Worm (Caenorhabditis elegans): ENCODE results near the gene nrx-1.

nrx-1 gene

ce11 chrV:10834682-10835219, 9.9 kb downstream of the nrx-1 start:
- no peak for TF ChIP-seq ztf-11 (tag; optimal IDR thresholded peaks at IDR 0.05)
- TF ChIP-seq egl-5 (tag; optimal IDR thresholded peaks at IDR 0.05): peak; percentile 53
- no peak for TF ChIP-seq pqm-1 (tag; optimal IDR thresholded peaks at IDR 0.05)
- TF ChIP-seq elt-1 (tag; optimal IDR thresholded peaks at IDR 0.05): no peak
- TF ChIP-seq ceh-28 (tag; optimal IDR thresholded peaks at IDR 0.05): no peak
- no peak for TF ChIP-seq fkh-10 (GFP tag; optimal IDR thresholded peaks at IDR 0.05)
- TF ChIP-seq nhr-77 (tag; optimal IDR thresholded peaks at IDR 0.05): no peak
- peak; percentile 11 for TF ChIP-seq nfya-1 (tag; optimal IDR thresholded peaks at IDR 0.05; ENCODE audit: insufficient read depth)
- no peak for TF ChIP-seq pha-4 (tag; optimal IDR thresholded peaks at IDR 0.05)

- TF ChIP-seq nfya-1 (tag; optimal IDR thresholded peaks at IDR 0.05; ENCODE audit: insufficient read depth) (no peak), zag-1 (tag; optimal IDR thresholded peaks at IDR 0.05) (no peak), lin-39 (tag; optimal IDR thresholded peaks at IDR 0.05) (peak; percentile 39), pqm-1 (tag; optimal IDR thresholded peaks at IDR 0.05) (no peak)
Measured at ce11 chrV:10838204-10838603, 13.4 kb downstream of the nrx-1 start.

- TF ChIP-seq nhr-67 (tag; optimal IDR thresholded peaks at IDR 0.05) (no peak), ztf-11 (tag; optimal IDR thresholded peaks at IDR 0.05) (no peak), fkh-10 (GFP tag; optimal IDR thresholded peaks at IDR 0.05) (no peak)
Measured at ce11 chrV:10839398-10839797, 14.6 kb downstream of the nrx-1 start.

ce11 chrV:10846893-10847292, 22.1 kb downstream of the nrx-1 start, which contains the start of gene C29A12.6:
C29A12.6 (plus strand) TSS chrV:10847193.
- no peak for TF ChIP-seq sea-2 (GFP tag; optimal IDR thresholded peaks at IDR 0.05)

- TF ChIP-seq tbx-2 (tag; optimal IDR thresholded peaks at IDR 0.05) (no peak), ceh-28 (tag; optimal IDR thresholded peaks at IDR 0.05) (no peak), nhr-237 (tag; optimal IDR thresholded peaks at IDR 0.05) (no peak), ama-1 (optimal IDR thresholded peaks at IDR 0.05) (no peak), sea-2 (GFP tag; optimal IDR thresholded peaks at IDR 0.05) (no peak), ceh-82 (tag; optimal IDR thresholded peaks at IDR 0.05) (no peak), nhr-25 (tag; optimal IDR thresholded peaks at IDR 0.05) (no peak), eor-1 (tag; optimal IDR thresholded peaks at IDR 0.05) (no peak), nfya-1 (tag; optimal IDR thresholded peaks at IDR 0.05; ENCODE audit: insufficient read depth) (no peak)
Measured at ce11 chrV:10854197-10854596, 29.4 kb downstream of the nrx-1 start.

ce11 chrV:10855363-10855762, 30.6 kb downstream of the nrx-1 start:
- no peak for TF ChIP-seq elt-3 (tag; optimal IDR thresholded peaks at IDR 0.05)
- peak; percentile 35 for TF ChIP-seq egl-27 (tag; optimal IDR thresholded peaks at IDR 0.05)
- TF ChIP-seq ceh-82 (tag; optimal IDR thresholded peaks at IDR 0.05): no peak
- TF ChIP-seq pha-4 (tag; optimal IDR thresholded peaks at IDR 0.05): peak; percentile 26
- TF ChIP-seq fos-1 (tag; optimal IDR thresholded peaks at IDR 0.05): no peak
- peak; percentile 68 for TF ChIP-seq jun-1 (tag; optimal IDR thresholded peaks at IDR 0.05)
- no peak for TF ChIP-seq aly-2 (tag; optimal IDR thresholded peaks at IDR 0.05)
- TF ChIP-seq nfya-1 (tag; optimal IDR thresholded peaks at IDR 0.05; ENCODE audit: insufficient read depth): peak; percentile 1
- peak; percentile 91 for TF ChIP-seq elt-2 (tag; optimal IDR thresholded peaks at IDR 0.05)
- no peak for TF ChIP-seq ztf-11 (tag; optimal IDR thresholded peaks at IDR 0.05)
- TF ChIP-seq pqm-1 (tag; optimal IDR thresholded peaks at IDR 0.05): peak; percentile 94
- no peak for TF ChIP-seq ZK546.5 (tag; optimal IDR thresholded peaks at IDR 0.05)

ce11 chrV:10856901-10857637, 32.3 kb downstream of the nrx-1 start:
- TF ChIP-seq ceh-28 (tag; optimal IDR thresholded peaks at IDR 0.05): no peak
- no peak for TF ChIP-seq tbx-2 (tag; optimal IDR thresholded peaks at IDR 0.05)
- TF ChIP-seq nhr-76 (tag; optimal IDR thresholded peaks at IDR 0.05): no peak
- no peak for TF ChIP-seq egl-5 (tag; optimal IDR thresholded peaks at IDR 0.05)
- TF ChIP-seq elt-1 (tag; optimal IDR thresholded peaks at IDR 0.05): no peak
- peak; percentile 64 for TF ChIP-seq nhr-11 (tag; optimal IDR thresholded peaks at IDR 0.05)
- no peak for TF ChIP-seq mml-1 (tag; optimal IDR thresholded peaks at IDR 0.05)
- TF ChIP-seq ceh-16 (tag; optimal IDR thresholded peaks at IDR 0.05): no peak
- TF ChIP-seq nhr-237 (tag; optimal IDR thresholded peaks at IDR 0.05): no peak
- no peak for TF ChIP-seq nhr-12 (tag; optimal IDR thresholded peaks at IDR 0.05)
- TF ChIP-seq unc-39 (tag; optimal IDR thresholded peaks at IDR 0.05): no peak
- no peak for TF ChIP-seq fkh-2 (tag; optimal IDR thresholded peaks at IDR 0.05)
- TF ChIP-seq eor-1 (tag; optimal IDR thresholded peaks at IDR 0.05): no peak
- no peak for TF ChIP-seq egl-27 (tag; optimal IDR thresholded peaks at IDR 0.05)
- no peak for TF ChIP-seq R02D3.7 (tag; optimal IDR thresholded peaks at IDR 0.05)
- TF ChIP-seq unc-62 (GFP tag; optimal IDR thresholded peaks at IDR 0.05): no peak
- TF ChIP-seq lin-15B (tag; optimal IDR thresholded peaks at IDR 0.05): no peak
- no peak for TF ChIP-seq sea-2 (GFP tag; optimal IDR thresholded peaks at IDR 0.05)
- TF ChIP-seq daf-12 (tag; optimal IDR thresholded peaks at IDR 0.05): no peak
- peak; percentile 78 for TF ChIP-seq pha-4 (tag; optimal IDR thresholded peaks at IDR 0.05)
- peak; percentile 15 for TF ChIP-seq nfya-1 (tag; optimal IDR thresholded peaks at IDR 0.05; ENCODE audit: insufficient read depth)
- TF ChIP-seq ceh-9 (tag; optimal IDR thresholded peaks at IDR 0.05): no peak
- TF ChIP-seq ama-1 (optimal IDR thresholded peaks at IDR 0.05): peak; percentile 47
